Worm (Caenorhabditis elegans): Measurements from ENCODE around the gene C33A12.19.

The C33A12.19 gene

DNA sequence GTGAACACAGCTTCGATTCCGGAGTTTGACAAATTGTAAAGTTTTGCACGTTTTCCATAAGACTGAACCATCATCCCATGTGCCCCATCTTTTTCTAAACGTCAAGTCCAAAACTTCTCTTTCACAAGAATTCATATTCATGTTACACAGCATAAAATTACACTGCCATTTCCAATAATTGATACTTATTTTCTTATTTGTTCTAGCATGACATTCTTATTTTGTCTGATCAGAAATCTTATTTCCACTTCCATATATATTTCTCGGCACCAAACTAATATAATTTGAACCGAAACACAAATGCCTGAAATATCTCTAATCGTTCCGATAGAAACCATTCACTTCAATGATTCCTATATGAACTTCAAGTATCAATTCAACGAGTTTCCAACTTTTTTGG is 30.8 kb upstream of the C33A12.19 start, which contains the start of gene sru-2:
Gene sru-2, plus strand, starts transcription at position 301 of the 400 bp plus-strand sequence.
- TF ChIP-seq flt-1 (GFP tag; IDR thresholded peaks at IDR 0.05) (no peak), scrt-1 (GFP tag; IDR thresholded peaks at IDR 0.05) (no peak), ceh-13 (GFP tag; optimal IDR thresholded peaks at IDR 0.05) (no peak), sea-1 (GFP tag; conservative IDR thresholded peaks at IDR 0.05) (no peak), ceh-36 (tag; optimal IDR thresholded peaks at IDR 0.05) (no peak), hmg-4 (GFP tag; optimal IDR thresholded peaks at IDR 0.05) (no peak), ets-7 (tag; optimal IDR thresholded peaks at IDR 0.05) (no peak), hmbx-1 (tag; optimal IDR thresholded peaks at IDR 0.05) (no peak), pes-1 (GFP tag; IDR thresholded peaks at IDR 0.05) (no peak), tra-4 (tag; optimal IDR thresholded peaks at IDR 0.05) (no peak), ama-1 (optimal IDR thresholded peaks at IDR 0.05) (no peak), aly-1 (tag; optimal IDR thresholded peaks at IDR 0.05) (no peak), F13C5.2 (tag; optimal IDR thresholded peaks at IDR 0.05) (no peak)

DNA sequence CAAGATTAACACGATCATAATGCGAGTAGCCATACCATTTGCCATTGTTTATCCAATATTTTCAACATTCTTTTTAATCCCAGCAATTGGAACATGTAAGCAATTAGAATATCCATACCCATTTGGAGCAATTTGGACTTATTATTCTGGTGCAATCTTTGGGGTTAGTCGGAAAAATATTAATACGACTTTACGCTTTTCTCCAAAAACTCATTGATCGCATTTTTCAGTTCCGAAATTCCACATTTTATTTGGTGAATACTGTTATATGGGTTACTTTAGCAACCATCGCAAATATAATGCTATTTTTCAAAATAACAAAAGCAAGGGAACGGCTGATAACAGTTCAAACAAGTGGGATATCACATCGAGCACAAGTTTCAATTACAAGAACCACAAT is 30.0 kb upstream of the C33A12.19 start:
- TF ChIP-seq sea-1 (GFP tag; conservative IDR thresholded peaks at IDR 0.05) (no peak), B0310.2 (tag; optimal IDR thresholded peaks at IDR 0.05) (no peak), flt-1 (GFP tag; IDR thresholded peaks at IDR 0.05) (no peak), tbx-11 (GFP tag; IDR thresholded peaks at IDR 0.05) (no peak), pes-1 (GFP tag; IDR thresholded peaks at IDR 0.05) (no peak), F13C5.2 (tag; optimal IDR thresholded peaks at IDR 0.05) (no peak)

DNA sequence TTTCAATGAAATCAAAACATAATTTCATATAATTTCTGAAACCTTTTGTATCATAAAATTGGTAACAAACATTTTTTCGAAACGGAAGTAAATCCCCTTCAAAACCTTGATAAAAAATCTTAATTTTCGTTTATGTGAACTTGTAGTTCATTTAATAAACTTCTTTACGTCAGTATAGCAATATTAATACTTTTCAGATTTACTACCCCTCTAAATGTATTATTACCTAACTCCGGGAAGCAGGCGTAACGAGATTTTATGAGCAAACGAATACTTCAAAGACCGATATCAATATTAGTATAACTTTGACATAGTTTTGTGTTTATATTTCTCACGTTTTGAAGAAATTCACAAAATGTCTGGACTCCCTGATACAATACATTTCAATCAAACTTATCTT is 28.5 kb upstream of the C33A12.19 start, which contains the start of gene sru-1:
Gene sru-1, plus strand, starts transcription at position 301 of the 400 bp plus-strand sequence.
- TF ChIP-seq sea-1 (GFP tag; conservative IDR thresholded peaks at IDR 0.05), result no peak
- no peak for TF ChIP-seq tbx-11 (GFP tag; IDR thresholded peaks at IDR 0.05)
- TF ChIP-seq hnd-1 (tag; optimal IDR thresholded peaks at IDR 0.05), result no peak
- no peak for TF ChIP-seq ama-1 (optimal IDR thresholded peaks at IDR 0.05)
- TF ChIP-seq ceh-13 (GFP tag; optimal IDR thresholded peaks at IDR 0.05), result no peak
- TF ChIP-seq scrt-1 (GFP tag; IDR thresholded peaks at IDR 0.05), result no peak
- TF ChIP-seq tbx-37 (GFP tag; conservative IDR thresholded peaks at IDR 0.05), result no peak
- TF ChIP-seq tra-4 (tag; optimal IDR thresholded peaks at IDR 0.05), result no peak
- no peak for TF ChIP-seq ceh-36 (tag; optimal IDR thresholded peaks at IDR 0.05)
- no peak for TF ChIP-seq F13C5.2 (tag; optimal IDR thresholded peaks at IDR 0.05)
- TF ChIP-seq flt-1 (GFP tag; IDR thresholded peaks at IDR 0.05), result no peak
- no peak for TF ChIP-seq B0310.2 (tag; optimal IDR thresholded peaks at IDR 0.05)
- TF ChIP-seq aly-1 (tag; optimal IDR thresholded peaks at IDR 0.05), result no peak
- no peak for TF ChIP-seq hmg-4 (GFP tag; optimal IDR thresholded peaks at IDR 0.05)
- no peak for TF ChIP-seq hmbx-1 (tag; optimal IDR thresholded peaks at IDR 0.05)

DNA sequence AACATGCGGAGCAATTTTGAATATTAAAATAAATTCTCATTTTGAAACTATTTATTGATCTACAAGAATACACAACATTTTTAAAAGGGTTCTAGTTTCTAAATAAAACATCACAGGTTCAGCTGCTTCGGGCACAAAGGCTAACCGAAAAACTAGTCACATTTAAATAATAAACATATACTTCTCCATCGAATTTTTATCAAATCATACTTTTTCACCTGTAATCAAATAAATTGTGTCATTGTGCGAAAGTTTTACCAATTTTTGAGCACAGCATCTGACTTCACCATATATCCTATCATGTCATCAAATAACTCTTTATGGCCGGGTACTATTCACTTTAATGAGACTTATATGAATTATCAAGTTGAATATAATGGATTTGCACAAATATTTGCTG is 26.5 kb upstream of the C33A12.19 start, which contains the start of gene sru-6:
Gene sru-6, plus strand, starts transcription at position 301 of the 400 bp plus-strand sequence.
- TF ChIP-seq tra-4 (tag; optimal IDR thresholded peaks at IDR 0.05) (no peak), ceh-13 (GFP tag; optimal IDR thresholded peaks at IDR 0.05) (no peak), ama-1 (optimal IDR thresholded peaks at IDR 0.05) (no peak), aly-1 (tag; optimal IDR thresholded peaks at IDR 0.05) (no peak), pes-1 (GFP tag; IDR thresholded peaks at IDR 0.05) (no peak), hmbx-1 (tag; optimal IDR thresholded peaks at IDR 0.05) (no peak), scrt-1 (GFP tag; IDR thresholded peaks at IDR 0.05) (no peak), F13C5.2 (tag; optimal IDR thresholded peaks at IDR 0.05) (no peak), ceh-36 (tag; optimal IDR thresholded peaks at IDR 0.05) (no peak), B0310.2 (tag; optimal IDR thresholded peaks at IDR 0.05) (no peak), sea-1 (GFP tag; conservative IDR thresholded peaks at IDR 0.05) (no peak)

DNA sequence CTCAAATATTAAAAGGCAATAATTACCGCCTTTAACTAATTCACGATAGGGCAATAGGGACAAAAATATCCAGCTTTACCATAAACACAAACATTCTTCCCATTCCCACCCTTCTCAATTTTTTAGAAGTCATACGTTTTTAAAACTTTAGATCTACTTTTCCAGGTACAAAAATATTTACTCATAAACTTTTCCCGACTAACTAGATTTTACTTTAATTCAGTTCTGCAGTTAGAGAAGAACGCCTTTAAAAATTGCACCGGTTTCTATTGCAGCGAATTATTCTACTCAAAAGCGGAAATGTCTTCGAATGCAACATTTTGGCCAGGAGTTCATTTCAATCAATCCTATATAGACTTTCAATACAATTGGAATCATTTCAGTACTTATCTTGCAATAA is 20.5 kb upstream of the C33A12.19 start, which contains the start of gene sru-3:
Gene sru-3, plus strand, starts transcription at position 301 of the 400 bp plus-strand sequence.
- no peak for TF ChIP-seq tbx-37 (GFP tag; conservative IDR thresholded peaks at IDR 0.05)
- no peak for TF ChIP-seq scrt-1 (GFP tag; IDR thresholded peaks at IDR 0.05)

DNA sequence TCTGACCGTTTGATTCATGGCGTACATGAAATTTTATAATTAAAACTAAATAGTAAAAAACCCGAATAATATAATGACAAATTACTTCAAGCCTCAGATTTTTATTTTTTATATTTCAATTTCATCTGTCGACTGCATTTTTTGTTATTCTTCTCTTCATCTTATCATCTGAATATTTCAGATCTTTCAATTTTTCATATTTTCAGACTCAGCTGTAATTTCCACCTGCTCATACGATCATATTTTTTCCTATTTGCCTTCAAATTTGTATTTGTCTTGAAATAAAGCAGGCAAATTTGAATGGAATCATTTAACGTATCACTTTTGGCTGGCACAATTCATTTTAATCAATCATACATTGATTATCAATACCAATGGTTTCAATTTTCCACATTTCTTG is 18.7 kb upstream of the C33A12.19 start, which contains the start of gene sru-4:
Gene sru-4, plus strand, starts transcription at position 301 of the 400 bp plus-strand sequence.
- TF ChIP-seq pes-1 (GFP tag; IDR thresholded peaks at IDR 0.05) (no peak), tbx-11 (GFP tag; IDR thresholded peaks at IDR 0.05) (no peak), scrt-1 (GFP tag; IDR thresholded peaks at IDR 0.05) (no peak), ets-7 (tag; optimal IDR thresholded peaks at IDR 0.05) (no peak), sea-1 (GFP tag; conservative IDR thresholded peaks at IDR 0.05) (no peak), aly-1 (tag; optimal IDR thresholded peaks at IDR 0.05) (no peak), B0310.2 (tag; optimal IDR thresholded peaks at IDR 0.05) (no peak), tbx-37 (GFP tag; conservative IDR thresholded peaks at IDR 0.05) (no peak), hnd-1 (tag; optimal IDR thresholded peaks at IDR 0.05) (no peak), hmbx-1 (tag; optimal IDR thresholded peaks at IDR 0.05) (no peak), ceh-36 (tag; optimal IDR thresholded peaks at IDR 0.05) (no peak), F13C5.2 (tag; optimal IDR thresholded peaks at IDR 0.05) (no peak), flt-1 (GFP tag; IDR thresholded peaks at IDR 0.05) (no peak), ama-1 (optimal IDR thresholded peaks at IDR 0.05) (no peak)

DNA sequence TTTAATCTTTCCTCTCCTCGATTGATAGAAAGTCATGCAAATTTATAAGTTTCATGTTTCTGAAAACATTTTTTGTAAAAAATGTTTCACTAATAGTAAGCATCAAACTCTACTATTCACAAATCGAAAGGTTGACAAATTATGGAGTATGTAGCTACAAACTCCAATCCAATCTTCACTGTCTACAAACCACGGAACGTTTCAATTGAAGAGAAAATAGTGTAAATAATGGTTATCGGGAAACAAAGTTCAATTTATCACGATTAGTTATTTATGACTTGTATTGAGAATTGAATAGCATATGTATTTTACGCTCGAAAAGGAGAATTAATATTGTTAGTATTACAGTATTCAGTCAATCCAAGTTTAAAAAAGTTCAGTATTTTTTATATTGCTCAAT is 17.2 kb upstream of the C33A12.19 start:
- TF ChIP-seq ceh-13 (GFP tag; optimal IDR thresholded peaks at IDR 0.05) (no peak), ama-1 (optimal IDR thresholded peaks at IDR 0.05) (no peak), hmbx-1 (tag; optimal IDR thresholded peaks at IDR 0.05) (no peak), tbx-11 (GFP tag; IDR thresholded peaks at IDR 0.05) (no peak), B0310.2 (tag; optimal IDR thresholded peaks at IDR 0.05) (no peak), hnd-1 (tag; optimal IDR thresholded peaks at IDR 0.05) (no peak), hmg-4 (GFP tag; optimal IDR thresholded peaks at IDR 0.05) (no peak), ceh-36 (tag; optimal IDR thresholded peaks at IDR 0.05) (no peak), flt-1 (GFP tag; IDR thresholded peaks at IDR 0.05) (no peak), aly-1 (tag; optimal IDR thresholded peaks at IDR 0.05) (no peak), tra-4 (tag; optimal IDR thresholded peaks at IDR 0.05) (no peak), F13C5.2 (tag; optimal IDR thresholded peaks at IDR 0.05) (no peak), sea-1 (GFP tag; conservative IDR thresholded peaks at IDR 0.05) (no peak), tbx-37 (GFP tag; conservative IDR thresholded peaks at IDR 0.05) (no peak), ets-7 (tag; optimal IDR thresholded peaks at IDR 0.05) (no peak), scrt-1 (GFP tag; IDR thresholded peaks at IDR 0.05) (no peak)

DNA sequence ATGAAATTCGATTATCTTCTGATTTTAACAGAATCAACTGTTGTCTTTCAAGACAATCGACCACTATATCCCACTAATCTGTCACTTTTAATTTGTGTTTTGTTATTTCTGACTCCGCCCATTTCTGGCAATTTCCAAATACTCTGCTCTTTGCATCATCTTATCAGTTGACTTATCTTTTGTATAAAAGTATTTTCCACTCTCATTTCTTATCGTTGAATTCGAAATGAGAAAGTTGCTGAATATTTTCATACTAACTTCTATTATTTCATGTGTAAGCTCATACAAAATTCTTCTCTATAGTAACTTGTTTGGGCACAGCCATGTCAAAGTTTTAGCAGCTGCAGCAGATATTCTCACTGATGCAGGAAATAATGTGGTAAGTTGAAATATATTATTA is 16.7 kb upstream of the C33A12.19 start, which contains the start of gene ugt-21:
Gene ugt-21, plus strand, starts transcription at position 212 of the 400 bp plus-strand sequence.
- TF ChIP-seq pes-1 (GFP tag; IDR thresholded peaks at IDR 0.05), result no peak
- TF ChIP-seq ets-7 (tag; optimal IDR thresholded peaks at IDR 0.05), result no peak
- no peak for TF ChIP-seq aly-1 (tag; optimal IDR thresholded peaks at IDR 0.05)
- TF ChIP-seq sea-1 (GFP tag; conservative IDR thresholded peaks at IDR 0.05), result no peak
- TF ChIP-seq hmg-4 (GFP tag; optimal IDR thresholded peaks at IDR 0.05), result no peak
- TF ChIP-seq tbx-11 (GFP tag; IDR thresholded peaks at IDR 0.05), result no peak
- no peak for TF ChIP-seq tbx-37 (GFP tag; conservative IDR thresholded peaks at IDR 0.05)
- no peak for TF ChIP-seq ama-1 (optimal IDR thresholded peaks at IDR 0.05)
- no peak for TF ChIP-seq tra-4 (tag; optimal IDR thresholded peaks at IDR 0.05)
- no peak for TF ChIP-seq scrt-1 (GFP tag; IDR thresholded peaks at IDR 0.05)
- TF ChIP-seq flt-1 (GFP tag; IDR thresholded peaks at IDR 0.05), result no peak
- TF ChIP-seq ceh-36 (tag; optimal IDR thresholded peaks at IDR 0.05), result no peak
- no peak for TF ChIP-seq ceh-13 (GFP tag; optimal IDR thresholded peaks at IDR 0.05)
- TF ChIP-seq F13C5.2 (tag; optimal IDR thresholded peaks at IDR 0.05), result no peak
- no peak for TF ChIP-seq hmbx-1 (tag; optimal IDR thresholded peaks at IDR 0.05)
- no peak for TF ChIP-seq hnd-1 (tag; optimal IDR thresholded peaks at IDR 0.05)
- TF ChIP-seq B0310.2 (tag; optimal IDR thresholded peaks at IDR 0.05), result no peak
